Worm (Caenorhabditis elegans) whole organism, young adult: ENCODE data around the gene Y60A3A.24.

Experiments used
- Y53G8AR.9 ChIP-seq: fragments of 200-800 bp; sonication (Bioruptor generic); conservative IDR thresholded peaks from 2 replicates; pipeline ENCODE4 v1.3.6; 2022; ENCODE audit warnings: missing genetic modification reagents, missing genetic modification characterization, missing compliant biosample characterization
- lin-26 ChIP-seq: fragments of 200-800 bp; sonication (Bioruptor generic); IDR thresholded peaks from 2 replicates; pipeline ENCODE4 v1.3.6; 2022; ENCODE audit warnings: missing genetic modification reagents, missing genetic modification characterization, missing compliant biosample characterization
- lin-35 ChIP-seq, 3 experiments: fragments of 150-350 bp in 2 of 3; sonication (generic microtip) in 1 of 3; optimal IDR thresholded peaks; 2 replicates each; lab custom pipeline; 2014 to 2018; ENCODE audit warnings: missing biosample characterization in 3 of 3, missing genetic modification characterization in 3 of 3, missing genetic modification reagents in 3 of 3
- snpc-4 ChIP-seq, 5 experiments: fragments of 150-350 bp in 1 of 5; sonication (generic microtip) in 4 of 5; optimal IDR thresholded peaks; 2 replicates each; lab custom pipeline; 2014 to 2018; ENCODE audit warnings: missing genetic modification characterization in 5 of 5, missing biosample characterization in 3 of 5, antibody characterized with exemption in 2 of 5, mild to moderate bottlenecking in 2 of 5, missing compliant biosample characterization in 2 of 5, missing genotype in 2 of 5, moderate library complexity in 2 of 5, missing genetic modification reagents in 1 of 5
- xnd-1 ChIP-seq: sonication (generic microtip); optimal IDR thresholded peaks from 2 replicates; lab custom pipeline; 2016; ENCODE audit warnings: missing genotype, missing genetic modification reagents, missing genetic modification characterization, missing compliant biosample characterization
- ztf-22 ChIP-seq: fragments of 200-800 bp; sonication (Bioruptor generic); optimal IDR thresholded peaks from 2 replicates; lab custom pipeline; 2018; ENCODE audit warnings: mild to moderate bottlenecking, missing genetic modification characterization, moderate library complexity, missing compliant biosample characterization

ce11 chrV:20000639-20001038 is 19.0 kb upstream of the Y60A3A.24 start:
- no peak for TF ChIP-seq xnd-1
- TF ChIP-seq ztf-22: no peak
- no peak for TF ChIP-seq lin-26
- no peak for TF ChIP-seq lin-35 (GFP tag; optimal IDR thresholded peaks at IDR 0.05; lab: Kevin White, UChicago)
- TF ChIP-seq Y53G8AR.9 (GFP tag; lab: Robert Waterston, UW): no peak
- no peak for TF ChIP-seq snpc-4 (GFP tag; optimal IDR thresholded peaks at IDR 0.05; lab: Kevin White, UChicago)
- no peak for TF ChIP-seq snpc-4 (tag; optimal IDR thresholded peaks at IDR 0.05; lab: Kevin White, UChicago)
